Fruit fly (Drosophila melanogaster): ENCODE measurements around the gene CG13625.

The CG13625 gene

DNA sequence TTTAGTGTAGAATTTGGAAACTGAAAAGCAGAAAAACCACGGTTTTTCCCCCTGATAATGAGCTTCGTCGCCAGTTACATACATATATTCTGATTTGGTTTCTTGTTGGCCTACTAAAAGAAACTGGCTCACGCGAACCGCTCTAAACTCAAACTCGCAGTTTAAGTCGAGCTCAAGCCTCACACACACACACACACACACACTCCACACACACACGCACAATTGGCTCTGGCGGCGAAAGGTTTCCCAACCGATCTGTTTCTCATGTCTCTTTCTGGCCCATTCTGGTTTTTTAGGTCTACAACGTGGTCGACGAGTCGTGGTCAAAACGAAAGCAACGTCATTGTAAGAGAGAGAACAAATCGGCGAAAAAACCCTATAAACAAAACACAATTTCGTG, 5.3 kb upstream of the CG13625 start:
- TF ChIP-seq z (GFP tag; IDR thresholded peaks at IDR 0.05) = peak; percentile 66; the same call in 1 of the 3 replicates
- no peak for TF ChIP-seq CG9727 (GFP tag; optimal IDR thresholded peaks at IDR 0.05)
- no peak for TF ChIP-seq YL-1 (GFP tag; optimal IDR thresholded peaks at IDR 0.05)
- peak; percentile 36 for TF ChIP-seq CG12769 (tag; optimal IDR thresholded peaks at IDR 0.05)
- no peak for TF ChIP-seq Doc3 (GFP tag; IDR thresholded peaks at IDR 0.05; ENCODE audit: partially characterized antibody)
- no peak for TF ChIP-seq CG12219 (GFP tag; optimal IDR thresholded peaks at IDR 0.05)
- TF ChIP-seq CG13287 (GFP tag; IDR thresholded peaks at IDR 0.05; ENCODE audit: partially characterized antibody) = no peak
- no peak for TF ChIP-seq ATbp (GFP tag; optimal IDR thresholded peaks at IDR 0.05)
- TF ChIP-seq Elba2 (GFP tag; optimal IDR thresholded peaks at IDR 0.05) = no peak
- no peak for TF ChIP-seq CG9797 (GFP tag; optimal IDR thresholded peaks at IDR 0.05)
- TF ChIP-seq CG31365 (tag; optimal IDR thresholded peaks at IDR 0.05) = no peak
- TF ChIP-seq CG2116 (GFP tag; optimal IDR thresholded peaks at IDR 0.05) = no peak
- TF ChIP-seq CG32772 (GFP tag; IDR thresholded peaks at IDR 0.05) = no peak
- no peak for TF ChIP-seq CG17361 (GFP tag; IDR thresholded peaks at IDR 0.05)
- no peak for TF ChIP-seq lbe (GFP tag; optimal IDR thresholded peaks at IDR 0.05)
- no peak for TF ChIP-seq run (tag; optimal IDR thresholded peaks at IDR 0.05)
- no peak for TF ChIP-seq CG8765 (GFP tag; IDR thresholded peaks at IDR 0.05)
- no peak for TF ChIP-seq CG4730 (GFP tag; IDR thresholded peaks at IDR 0.05)
- TF ChIP-seq Sox102F (GFP tag; optimal IDR thresholded peaks at IDR 0.05) = no peak
- TF ChIP-seq CG7987 (GFP tag; optimal IDR thresholded peaks at IDR 0.05) = no peak
- TF ChIP-seq CrebB (tag; optimal IDR thresholded peaks at IDR 0.05) = no peak
- no peak for TF ChIP-seq CG18619 (GFP tag; optimal IDR thresholded peaks at IDR 0.05)
- TF ChIP-seq CG8924 (tag; optimal IDR thresholded peaks at IDR 0.05) = no peak
- TF ChIP-seq MESR4 (GFP tag; optimal IDR thresholded peaks at IDR 0.05) = no peak
- TF ChIP-seq Tbp (GFP tag; optimal IDR thresholded peaks at IDR 0.05) = no peak
- peak; percentile 30 for TF ChIP-seq Med (GFP tag)
- no peak for TF ChIP-seq Sry-δ (GFP tag; optimal IDR thresholded peaks at IDR 0.05)
- peak; percentile 45 for TF ChIP-seq kni (GFP tag; optimal IDR thresholded peaks at IDR 0.05)
- 0 out of 4 replicates have a peak, but pooled peaks have one; percentile 9 for TF ChIP-seq chinmo (GFP tag; IDR thresholded peaks at IDR 0.05; ENCODE audit: partially characterized antibody)
- TF ChIP-seq cg (GFP tag; optimal IDR thresholded peaks at IDR 0.05) = peak; percentile 64
- no peak for TF ChIP-seq CG2875 (GFP tag; optimal IDR thresholded peaks at IDR 0.05)
- TF ChIP-seq row (GFP tag; IDR thresholded peaks at IDR 0.05) = no peak

DNA sequence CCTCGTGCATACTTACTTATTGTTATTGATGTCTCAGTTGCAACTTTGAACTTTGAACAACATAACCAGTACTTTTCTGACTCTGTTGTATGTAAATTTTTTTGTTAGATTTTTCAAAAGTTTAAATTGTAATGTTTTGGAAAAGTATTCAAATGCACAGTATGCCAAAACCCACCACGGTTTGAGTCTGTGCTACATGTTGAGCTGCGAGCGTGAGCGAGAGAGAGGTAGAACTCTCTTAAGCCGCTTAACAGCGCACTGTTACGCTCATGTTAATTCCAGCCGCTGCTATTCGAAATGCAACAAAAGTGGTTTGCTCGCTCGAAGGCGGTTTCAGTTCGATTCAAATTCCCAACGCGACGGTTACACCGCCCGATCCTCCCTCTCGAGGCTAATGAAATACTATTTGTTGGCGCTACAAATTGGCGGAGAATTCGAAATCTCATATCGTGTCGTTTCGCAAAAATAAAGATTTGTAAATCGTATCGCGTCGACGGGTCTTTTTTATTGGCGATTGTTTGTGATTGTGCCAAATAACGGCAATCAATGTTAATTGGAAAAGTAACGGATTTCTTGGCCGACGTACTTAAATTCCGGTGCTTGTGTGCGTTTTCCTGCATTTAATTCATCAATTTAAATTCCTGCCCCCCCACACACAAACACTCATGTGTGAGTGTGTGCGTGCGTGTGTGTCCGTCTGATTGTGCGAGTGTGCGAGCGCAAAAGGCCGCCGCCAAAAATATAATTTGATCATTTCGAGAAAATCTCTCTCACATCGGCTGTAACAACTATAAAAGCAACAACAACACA, 4.1 kb upstream of the CG13625 start:
- TF ChIP-seq NC2β (GFP tag; optimal IDR thresholded peaks at IDR 0.05) (peak; percentile 29), CG11247 (GFP tag; IDR thresholded peaks at IDR 0.05) (no peak), B-H1 (GFP tag; IDR thresholded peaks at IDR 0.05) (no peak), CG10431 (GFP tag; optimal IDR thresholded peaks at IDR 0.05) (peak; percentile 20), prd (optimal IDR thresholded peaks at IDR 0.05) (no peak), prd (GFP tag; IDR thresholded peaks at IDR 0.05) (no peak), CG5180 (GFP tag; optimal IDR thresholded peaks at IDR 0.05) (peak; percentile 97), pita (GFP tag; optimal IDR thresholded peaks at IDR 0.05) (peak; percentile 44), Pdp1 (GFP tag; optimal IDR thresholded peaks at IDR 0.05) (peak in 1 of 2 experiments; percentile 9), rib (GFP tag; IDR thresholded peaks at IDR 0.05) (no peak), Side (GFP tag; optimal IDR thresholded peaks at IDR 0.05) (peak; percentile 5), Trl (optimal IDR thresholded peaks at IDR 0.05) (peak; percentile 67 to 71), Trl (GFP tag; optimal IDR thresholded peaks at IDR 0.05) (no peak), CG13296 (GFP tag; optimal IDR thresholded peaks at IDR 0.05) (peak; percentile 22), CG13123 (GFP tag; optimal IDR thresholded peaks at IDR 0.05) (no peak), CG18764 (GFP tag; optimal IDR thresholded peaks at IDR 0.05) (no peak), ftz-f1 (GFP tag; optimal IDR thresholded peaks at IDR 0.05) (peak; percentile 21), Myb (GFP tag; optimal IDR thresholded peaks at IDR 0.05) (peak; percentile 6), Jarid2 (GFP tag; optimal IDR thresholded peaks at IDR 0.05) (peak; percentile 97)

All from whole organism, embryonic.